Worm (Caenorhabditis elegans): Measurements from ENCODE around the gene cblc-1.
A peak's percentile ranks its signal among the peaks of the same experiment; 100 is the strongest.
"Not testable (repeated sequence)": the region's sequence is repeated elsewhere in the genome, so short reads cannot be mapped to it uniquely, and the experiment has no call there.

Gene cblc-1

DNA sequence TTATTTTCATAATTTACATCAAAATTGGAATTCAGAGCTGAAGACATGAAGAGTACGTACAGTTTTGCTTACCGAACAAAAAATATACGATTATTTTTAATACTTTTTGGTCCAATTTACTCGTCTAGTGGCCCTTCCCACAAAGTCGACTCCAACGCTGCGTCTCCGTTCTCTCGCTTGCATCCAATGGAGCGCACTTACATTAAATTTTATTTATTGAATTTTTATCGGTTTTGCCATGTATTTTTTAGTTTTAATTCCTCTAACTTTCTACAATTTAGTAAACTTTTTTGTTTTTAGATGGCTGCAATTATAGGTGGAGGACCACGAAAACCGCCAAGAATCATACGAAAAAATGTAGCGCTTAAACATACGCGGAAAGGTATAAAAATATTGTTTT lies 5.4 kb downstream of the cblc-1 start, which contains the start of gene ZK546.5:
Gene ZK546.5 (plus strand): TSS at position 301 of the 400 bp plus-strand sequence.
- TF ChIP-seq efl-1 (optimal IDR thresholded peaks at IDR 0.05) (peak; percentile 10 to 33), efl-1 (GFP tag; optimal IDR thresholded peaks at IDR 0.05 in 1 of 2) (peak in 1 of 2 experiments; percentile 23), dpl-1 (GFP tag; optimal IDR thresholded peaks at IDR 0.05) (peak in 1 of 3 experiments; percentile 16), lsy-2 (tag; optimal IDR thresholded peaks at IDR 0.05) (peak in 1 of 2 experiments; percentile 36), lin-35 (GFP tag; optimal IDR thresholded peaks at IDR 0.05) (peak in 1 of 2 experiments; percentile 29), Y116A8C.19 (tag; optimal IDR thresholded peaks at IDR 0.05; ENCODE audit: borderline replicate concordance) (no peak), hpl-2 (GFP tag; optimal IDR thresholded peaks at IDR 0.05) (no peak)

ce11 chrII:4934954-4935353 lies 6.0 kb downstream of the cblc-1 start, which contains the start of gene gst-30:
Gene gst-30, minus strand, starts transcription at chrII:4935054.
- TF ChIP-seq nhr-77 (tag; optimal IDR thresholded peaks at IDR 0.05) (no peak), skn-1 (tag; optimal IDR thresholded peaks at IDR 0.05) (peak; percentile 35)

ce11 chrII:4932727-4933126 lies 8.2 kb downstream of the cblc-1 start, which contains the start of gene msp-152:
Gene msp-152, plus strand, starts transcription at chrII:4933027.
- not testable (repeated sequence) for TF ChIP-seq elt-3 (tag; optimal IDR thresholded peaks at IDR 0.05); fos-1 (tag; optimal IDR thresholded peaks at IDR 0.05); fkh-4 (tag; optimal IDR thresholded peaks at IDR 0.05; ENCODE audit: borderline replicate concordance)

DNA sequence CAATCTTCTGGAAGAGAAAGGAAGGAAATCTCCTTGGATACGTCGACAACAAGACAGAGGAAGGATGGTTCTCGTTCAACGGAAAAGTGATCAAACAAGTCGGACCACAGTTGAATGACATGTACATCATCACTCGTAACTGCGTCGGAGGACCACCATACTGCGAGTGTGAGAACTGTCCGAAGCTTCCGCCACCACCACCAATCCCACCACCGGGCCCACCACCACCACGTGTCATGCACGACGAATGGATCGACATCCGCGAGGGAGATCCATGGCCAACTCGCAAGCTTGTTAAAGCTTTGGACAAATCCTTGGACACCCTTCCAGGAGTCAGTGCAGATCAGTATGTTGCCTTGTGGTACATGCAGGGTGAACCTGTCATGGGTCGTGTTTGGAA lies 9.7 kb downstream of the cblc-1 start:
- TF ChIP-seq irx-1 (tag; optimal IDR thresholded peaks at IDR 0.05) (no peak), lin-14 (GFP tag; optimal IDR thresholded peaks at IDR 0.05) (no peak), ceh-8 (GFP tag; optimal IDR thresholded peaks at IDR 0.05) (no peak), nhr-84 (tag; optimal IDR thresholded peaks at IDR 0.05) (no peak), F16B12.6 (tag; optimal IDR thresholded peaks at IDR 0.05) (no peak), skn-1 (tag; optimal IDR thresholded peaks at IDR 0.05) (no peak), mef-2 (tag; optimal IDR thresholded peaks at IDR 0.05) (no peak), zag-1 (tag; optimal IDR thresholded peaks at IDR 0.05) (no peak), nhr-237 (tag; optimal IDR thresholded peaks at IDR 0.05) (no peak), nhr-85 (tag) (no peak), mab-9 (GFP tag; IDR thresholded peaks at IDR 0.05) (no peak)

DNA sequence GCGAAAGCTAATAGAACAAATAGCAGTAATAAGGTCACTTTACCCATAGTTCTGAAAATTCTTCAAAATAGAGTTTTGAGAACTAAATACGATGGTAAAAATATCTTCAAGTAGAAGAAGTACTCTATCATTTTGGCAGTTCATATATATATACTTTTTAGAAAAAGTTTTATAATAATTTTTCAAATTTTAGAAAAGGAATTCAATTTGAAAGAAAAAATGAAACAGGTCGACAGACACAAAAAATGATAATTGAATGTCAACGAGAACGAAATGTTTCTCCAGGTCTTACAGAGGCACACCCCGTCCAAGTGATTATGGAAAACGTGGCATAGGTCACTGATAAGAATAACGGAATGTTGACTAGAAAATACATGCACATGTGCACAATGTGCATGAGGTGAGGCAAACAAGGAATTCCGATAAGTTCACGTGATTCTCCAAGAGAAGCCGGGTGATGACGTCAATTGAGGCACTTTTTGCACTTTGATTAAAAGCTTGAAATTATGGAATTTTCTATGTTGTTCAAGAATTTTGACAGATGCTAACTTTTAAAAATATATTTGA lies 15.7 kb downstream of the cblc-1 start, which contains the start of gene aagr-2:
Gene aagr-2 (minus strand): TSS at position 51 of the 567 bp plus-strand sequence.
- TF ChIP-seq lin-35 (GFP tag; optimal IDR thresholded peaks at IDR 0.05) (peak in 1 of 2 experiments; percentile 60), efl-1 (optimal IDR thresholded peaks at IDR 0.05) (no peak), efl-1 (GFP tag; optimal IDR thresholded peaks at IDR 0.05 in 1 of 2) (peak in 1 of 2 experiments; percentile 85), elt-2 (tag; optimal IDR thresholded peaks at IDR 0.05) (peak; percentile 100), pqm-1 (tag; optimal IDR thresholded peaks at IDR 0.05) (peak; percentile 67), jun-1 (tag; optimal IDR thresholded peaks at IDR 0.05) (peak; percentile 19), C16A3.4 (tag; optimal IDR thresholded peaks at IDR 0.05) (no peak), ceh-88 (GFP tag; IDR thresholded peaks at IDR 0.05) (no peak), nhr-20 (tag; optimal IDR thresholded peaks at IDR 0.05) (peak; percentile 37), mdl-1 (tag; optimal IDR thresholded peaks at IDR 0.05) (peak in 1 of 2 experiments; percentile 74), nhr-90 (tag; optimal IDR thresholded peaks at IDR 0.05; ENCODE audit: poor library complexity) (peak; percentile 51), nhr-28 (tag; optimal IDR thresholded peaks at IDR 0.05) (no peak), irx-1 (tag; optimal IDR thresholded peaks at IDR 0.05) (no peak), zip-4 (GFP tag; optimal IDR thresholded peaks at IDR 0.05) (no peak), nhr-71 (tag; optimal IDR thresholded peaks at IDR 0.05) (peak; percentile 36), pax-3 (tag; optimal IDR thresholded peaks at IDR 0.05) (peak; percentile 13)

Data from whole organism, L1 larva.